Fruit fly (Drosophila melanogaster) whole organism: ENCODE data around the gene CG32379.

Source experiments
- CG8478 ChIP-seq: fragments of >200 bp; optimal IDR thresholded peaks from 2 replicates; lab custom pipeline; 2018; ENCODE audit warnings: inconsistent platforms
- Dll ChIP-seq: fragments of >200 bp; optimal IDR thresholded peaks from 2 replicates; lab custom pipeline; 2017
- EcR ChIP-seq, 2 experiments: fragments of >200 bp; optimal IDR thresholded peaks; 2 replicates each; lab custom pipeline; 2017; ENCODE audit warnings: missing biosample characterization in 2 of 2, missing genetic modification characterization in 2 of 2, missing genetic modification reagents in 2 of 2
- pan ChIP-seq: fragments of >200 bp; optimal IDR thresholded peaks from 2 replicates; lab custom pipeline; 2017
- psq ChIP-seq: fragments of >200 bp; optimal IDR thresholded peaks from 2 replicates; lab custom pipeline; 2017
- usp ChIP-seq: fragments of >200 bp; optimal IDR thresholded peaks from 2 replicates; lab custom pipeline; 2017; ENCODE audit warnings: missing biosample characterization, missing genetic modification characterization, mixed read lengths

Gene CG32379

dm6 chr3L:7396055-7396454 is at the start of gene CG32379:
Gene CG32379 (plus strand): TSS chr3L:7396355.
- TF ChIP-seq usp (GFP tag; lab: Kevin White, UChicago) (no peak), psq (lab: Kevin White, UChicago) (no peak), pan (lab: Kevin White, UChicago) (no peak), EcR (GFP tag; optimal IDR thresholded peaks at IDR 0.05; lab: Kevin White, UChicago) (no peak), CG8478 (lab: Kevin White, UChicago) (no peak), Dll (no peak)

- no peak for TF ChIP-seq psq (lab: Kevin White, UChicago)
- no peak for TF ChIP-seq CG8478 (lab: Kevin White, UChicago)
- no peak for TF ChIP-seq Dll
- no peak for TF ChIP-seq EcR (GFP tag; optimal IDR thresholded peaks at IDR 0.05; lab: Kevin White, UChicago)
- no peak for TF ChIP-seq usp (GFP tag; lab: Kevin White, UChicago)
- no peak for TF ChIP-seq pan (lab: Kevin White, UChicago)
Observed at dm6 chr3L:7346951-7347350, 49.2 kb upstream of the CG32379 start, which contains the start of gene CG14834. Gene CG14834 (minus strand): TSS chr3L:7347123.

dm6 chr3L:7347984-7348631 is 48.0 kb upstream of the CG32379 start, which contains the start of the genes Srp19 and qm:
Gene Srp19 (minus strand): TSS chr3L:7348034.
Gene qm (plus strand): TSS chr3L:7348313.
- TF ChIP-seq pan (lab: Kevin White, UChicago) (no peak), Dll (no peak), CG8478 (lab: Kevin White, UChicago) (no peak), usp (GFP tag; lab: Kevin White, UChicago) (no peak), psq (lab: Kevin White, UChicago) (no peak), EcR (GFP tag; optimal IDR thresholded peaks at IDR 0.05; lab: Kevin White, UChicago) (no peak)

dm6 chr3L:7349311-7349710 is 46.8 kb upstream of the CG32379 start:
- TF ChIP-seq Dll (no peak), usp (GFP tag; lab: Kevin White, UChicago) (no peak), psq (lab: Kevin White, UChicago) (no peak), EcR (GFP tag; optimal IDR thresholded peaks at IDR 0.05; lab: Kevin White, UChicago) (no peak), CG8478 (lab: Kevin White, UChicago) (no peak), pan (lab: Kevin White, UChicago) (no peak)

dm6 chr3L:7356386-7357117 is 39.6 kb upstream of the CG32379 start, which contains the start of gene CTCF:
Gene CTCF (minus strand): TSS chr3L:7356713.
- TF ChIP-seq psq (lab: Kevin White, UChicago) (no peak), EcR (GFP tag; optimal IDR thresholded peaks at IDR 0.05; lab: Kevin White, UChicago) (no peak), usp (GFP tag; lab: Kevin White, UChicago) (no peak), CG8478 (lab: Kevin White, UChicago) (no peak), pan (lab: Kevin White, UChicago) (no peak), Dll (no peak)

dm6 chr3L:7359827-7360323 is 36.3 kb upstream of the CG32379 start, which contains the start of gene pst:
Gene pst (minus strand): TSS chr3L:7360263.
- TF ChIP-seq EcR (GFP tag; optimal IDR thresholded peaks at IDR 0.05; lab: Kevin White, UChicago) = no peak
- TF ChIP-seq pan (lab: Kevin White, UChicago) = no peak
- no peak for TF ChIP-seq psq (lab: Kevin White, UChicago)
- no peak for TF ChIP-seq Dll
- no peak for TF ChIP-seq usp (GFP tag; lab: Kevin White, UChicago)
- no peak for TF ChIP-seq CG8478 (lab: Kevin White, UChicago)

- TF ChIP-seq Dll (no peak), pan (lab: Kevin White, UChicago) (no peak), CG8478 (lab: Kevin White, UChicago) (no peak), usp (GFP tag; lab: Kevin White, UChicago) (no peak), EcR (GFP tag; optimal IDR thresholded peaks at IDR 0.05; lab: Kevin White, UChicago) (no peak), psq (lab: Kevin White, UChicago) (no peak)
Observed at dm6 chr3L:7360324-7360852, 35.8 kb upstream of the CG32379 start, which contains the start of gene Sec63. Gene Sec63 (plus strand): TSS chr3L:7360561.

dm6 chr3L:7361095-7361522 is 35.0 kb upstream of the CG32379 start:
- no peak for TF ChIP-seq usp (GFP tag; lab: Kevin White, UChicago)
- TF ChIP-seq pan (lab: Kevin White, UChicago) = no peak
- no peak for TF ChIP-seq EcR (GFP tag; optimal IDR thresholded peaks at IDR 0.05; lab: Kevin White, UChicago)
- no peak for TF ChIP-seq CG8478 (lab: Kevin White, UChicago)

dm6 chr3L:7364717-7365278 is 31.4 kb upstream of the CG32379 start:
- TF ChIP-seq EcR (GFP tag; optimal IDR thresholded peaks at IDR 0.05; lab: Kevin White, UChicago) (no peak), usp (GFP tag; lab: Kevin White, UChicago) (no peak), Dll (no peak), pan (lab: Kevin White, UChicago) (no peak), psq (lab: Kevin White, UChicago) (no peak), CG8478 (lab: Kevin White, UChicago) (no peak)

- no peak for TF ChIP-seq psq (lab: Kevin White, UChicago)
- no peak for TF ChIP-seq CG8478 (lab: Kevin White, UChicago)
Observed at dm6 chr3L:7367798-7368678, 28.1 kb upstream of the CG32379 start.
